Worm (Caenorhabditis elegans): ENCODE results near the gene T16G12.12.

- TF ChIP-seq tab-1 (GFP tag; IDR thresholded peaks at IDR 0.05), result no peak
- TF ChIP-seq flt-1 (GFP tag; IDR thresholded peaks at IDR 0.05), result no peak
- TF ChIP-seq cog-1 (tag; optimal IDR thresholded peaks at IDR 0.05), result no peak
- TF ChIP-seq ref-1 (GFP tag; conservative IDR thresholded peaks at IDR 0.05), result no peak
- no peak for TF ChIP-seq klf-2 (GFP tag; conservative IDR thresholded peaks at IDR 0.05)
- no peak for TF ChIP-seq ztf-29 (GFP tag; IDR thresholded peaks at IDR 0.05)
- no peak for TF ChIP-seq T22C8.4 (GFP tag; IDR thresholded peaks at IDR 0.05)
These were observed 16.3 kb upstream of the T16G12.12 start, which contains the start of gene M04D8.7 for ce11 chrIII:10037150-10037549.

Measured in whole organism, midembryonic.